Worm (Caenorhabditis elegans): Measurements from ENCODE around the gene cdkl-1.

DNA sequence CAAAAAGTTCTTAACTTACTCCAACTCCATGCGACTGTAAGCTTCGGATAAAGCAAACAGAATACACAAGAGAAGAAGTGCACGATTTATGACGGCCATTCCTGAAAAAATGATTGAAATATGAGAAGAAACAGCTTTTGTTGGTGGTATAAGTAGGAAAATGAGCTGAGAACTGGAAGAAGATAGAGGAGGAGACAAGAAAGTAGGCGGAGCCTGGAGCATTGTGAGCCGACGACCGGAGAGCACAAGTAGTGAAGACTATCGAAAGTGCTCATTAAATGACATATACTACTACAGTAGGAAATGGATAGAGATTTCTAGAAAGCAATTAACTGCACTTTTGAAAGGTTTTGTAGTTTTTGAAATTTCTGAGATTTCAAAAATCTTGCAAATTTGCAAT lies 33.2 kb upstream of the cdkl-1 start, which contains the start of gene nlp-80:
- no peak for TF ChIP-seq ceh-16 (tag; optimal IDR thresholded peaks at IDR 0.05)
- TF ChIP-seq mdl-1 (tag; optimal IDR thresholded peaks at IDR 0.05), result no peak
- no peak for TF ChIP-seq snpc-4 (tag; optimal IDR thresholded peaks at IDR 0.05)
- no peak for TF ChIP-seq nhr-11 (tag; optimal IDR thresholded peaks at IDR 0.05)
- TF ChIP-seq ceh-82 (tag; optimal IDR thresholded peaks at IDR 0.05), result no peak
- no peak for TF ChIP-seq unc-62 (GFP tag; optimal IDR thresholded peaks at IDR 0.05)
